Fruit fly (Drosophila melanogaster): ENCODE results near the gene CG17784.

- TF ChIP-seq rgr (GFP tag; optimal IDR thresholded peaks at IDR 0.05) (no peak), Hr78 (GFP tag; optimal IDR thresholded peaks at IDR 0.05) (no peak), usp (GFP tag; optimal IDR thresholded peaks at IDR 0.05) (no peak), CrebA (GFP tag; optimal IDR thresholded peaks at IDR 0.05; ENCODE audit: borderline replicate concordance) (no peak), Hnf4 (GFP tag; optimal IDR thresholded peaks at IDR 0.05) (no peak), OdsH (GFP tag; optimal IDR thresholded peaks at IDR 0.05) (no peak), fru (GFP tag; optimal IDR thresholded peaks at IDR 0.05) (no peak), pan (optimal IDR thresholded peaks at IDR 0.05) (no peak), Abd-B (GFP tag; optimal IDR thresholded peaks at IDR 0.05) (no peak), h (GFP tag; optimal IDR thresholded peaks at IDR 0.05) (no peak), Myc (optimal IDR thresholded peaks at IDR 0.05) (no peak), Sp1 (GFP tag; optimal IDR thresholded peaks at IDR 0.05) (no peak)
Measured at dm6 chr3R:24386434-24386833, 21.7 kb upstream of the CG17784 start.
